Worm (Caenorhabditis elegans): ENCODE measurements around the gene T28A11.22.

DNA sequence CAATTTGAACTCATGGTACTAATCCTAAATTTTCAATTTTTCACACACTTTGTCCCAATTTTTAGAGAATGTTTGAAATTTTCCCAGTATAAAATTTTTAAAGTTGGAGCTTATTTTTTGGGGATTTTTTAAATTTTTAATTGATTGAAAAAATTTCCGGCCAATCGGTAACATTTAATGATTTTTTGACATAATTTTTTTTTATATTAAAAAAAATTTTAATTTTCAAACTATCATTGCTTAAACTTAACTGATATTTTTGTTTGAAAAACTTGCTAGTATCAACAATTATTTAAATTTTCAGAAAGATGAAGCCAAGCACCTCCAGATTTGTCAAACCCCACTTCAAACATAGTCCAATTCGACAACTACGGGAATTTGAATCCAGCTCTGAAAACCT is at the start of gene T28A11.22:
- TF ChIP-seq tra-1 (GFP tag; IDR thresholded peaks at IDR 0.05) (no peak), hif-1 (tag; optimal IDR thresholded peaks at IDR 0.05) (no peak), jun-1 (tag; optimal IDR thresholded peaks at IDR 0.05) (no peak), ama-1 (optimal IDR thresholded peaks at IDR 0.05) (no peak), hlh-30 (tag; optimal IDR thresholded peaks at IDR 0.05; ENCODE audit: insufficient read depth) (no peak), spr-3 (GFP tag; optimal IDR thresholded peaks at IDR 0.05) (no peak), mdl-1 (tag; optimal IDR thresholded peaks at IDR 0.05) (no peak), daf-19 (GFP tag; conservative IDR thresholded peaks at IDR 0.05) (no peak)
